Worm (Caenorhabditis elegans) whole organism, L4/young adult: ENCODE data around the gene Y55F3BR.10.
A peak's percentile ranks its signal among the peaks of the same experiment; 100 is the strongest.

ENCODE experiments used
- W03F9.2 ChIP-seq: fragments of 150-350 bp; optimal IDR thresholded peaks from 2 replicates; lab custom pipeline; 2014; ENCODE audit warnings: missing biosample characterization, missing genetic modification characterization
- dao-5 ChIP-seq: sonication (generic microtip); optimal IDR thresholded peaks from 2 replicates; lab custom pipeline; 2016; ENCODE audit warnings: missing genotype, missing genetic modification characterization, moderate library complexity, missing compliant biosample characterization
- him-1 ChIP-seq: sonication (generic microtip); optimal IDR thresholded peaks from 2 replicates; lab custom pipeline; 2016; ENCODE audit warnings: missing genotype, missing genetic modification reagents, missing genetic modification characterization, missing compliant biosample characterization

Y55F3BR.10 gene

DNA sequence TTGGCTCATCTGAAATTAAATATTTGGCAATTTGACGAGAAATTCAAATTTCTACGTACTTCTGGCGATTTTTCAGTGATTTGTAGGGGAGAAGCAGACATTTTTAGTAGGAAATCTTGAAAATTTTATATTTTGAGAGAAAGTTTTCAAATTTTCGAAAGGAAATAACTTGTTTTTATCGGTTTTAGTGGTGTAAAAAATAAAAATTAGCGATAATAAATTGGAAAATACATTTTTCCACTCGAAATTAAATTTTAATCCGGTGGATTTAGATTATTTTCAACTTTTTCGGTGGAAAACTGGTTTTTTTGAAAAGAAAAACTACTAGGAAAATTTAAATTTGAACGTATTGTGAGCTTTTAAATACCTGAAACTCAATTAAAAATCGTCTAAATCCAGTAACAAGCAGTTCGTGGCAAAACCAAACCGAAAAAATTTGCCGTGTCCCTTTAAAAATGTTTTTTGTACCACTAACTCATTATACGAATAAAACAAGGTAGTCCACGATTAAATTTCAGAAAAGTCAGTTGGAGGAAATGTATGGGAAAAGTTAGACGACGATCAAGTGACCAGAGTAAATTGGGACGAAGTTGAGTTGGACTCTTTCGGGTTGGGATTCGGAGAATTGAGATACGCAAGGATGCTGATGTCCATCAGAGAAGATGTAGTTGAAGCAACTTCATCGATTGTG lies at the start of gene Y55F3BR.10, which contains the start of gene madf-1:
Gene Y55F3BR.10, plus strand, starts transcription at position 641 of the 691 bp plus-strand sequence.
Gene madf-1, minus strand, starts transcription at position 101 of the 691 bp plus-strand sequence.
- TF ChIP-seq dao-5 (tag; lab: Kevin White, UChicago) = no peak
- no peak for TF ChIP-seq him-1 (tag; lab: Kevin White, UChicago)
- TF ChIP-seq W03F9.2 = no peak

DNA sequence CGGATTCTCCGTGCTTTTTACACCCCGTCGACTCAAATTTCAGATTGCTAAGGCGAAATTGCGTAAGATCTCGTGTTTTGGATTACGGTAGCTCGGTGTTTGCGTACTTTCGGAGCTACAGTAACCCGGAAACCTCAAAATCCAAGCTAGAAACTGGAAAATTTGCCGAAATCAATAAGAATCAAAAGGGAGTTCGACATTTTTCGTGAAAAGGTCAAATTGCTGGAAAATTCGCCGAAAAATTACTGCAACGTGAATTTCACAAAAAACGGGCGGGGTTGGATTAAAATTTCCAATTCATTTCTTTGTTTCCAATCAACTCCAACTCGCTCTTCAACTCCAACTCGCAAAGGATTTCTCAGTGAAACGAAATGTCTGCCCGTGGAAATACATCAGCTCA lies 44.5 kb upstream of the Y55F3BR.10 start, which contains the start of gene F56B3.6:
Gene F56B3.6, plus strand, starts transcription at position 301 of the 400 bp plus-strand sequence.
- no peak for TF ChIP-seq him-1 (tag; lab: Kevin White, UChicago)
- TF ChIP-seq dao-5 (tag; lab: Kevin White, UChicago) = no peak
- no peak for TF ChIP-seq W03F9.2

DNA sequence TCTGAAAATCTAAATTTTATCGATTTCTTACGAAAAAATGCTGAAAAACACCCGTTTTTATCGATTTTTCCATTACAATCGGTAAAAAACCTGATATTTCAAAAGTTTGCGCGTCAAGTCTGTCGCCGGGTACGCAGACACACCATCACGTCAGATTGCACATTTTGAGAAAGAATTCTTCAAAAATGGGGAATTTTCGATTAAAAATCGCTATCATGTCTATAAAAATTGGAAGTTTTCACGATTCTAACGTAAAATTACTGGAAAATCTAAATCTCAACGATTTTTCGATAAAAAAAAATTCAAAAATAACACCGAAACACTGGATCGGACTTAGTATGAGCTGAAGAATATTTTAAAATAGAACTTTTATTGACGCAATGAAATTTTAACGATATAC lies 38.0 kb upstream of the Y55F3BR.10 start, which contains the start of gene F56B3.4:
Gene F56B3.4, minus strand, starts transcription at position 1 of the 400 bp plus-strand sequence.
- TF ChIP-seq dao-5 (tag; lab: Kevin White, UChicago) = no peak
- no peak for TF ChIP-seq W03F9.2
- TF ChIP-seq him-1 (tag; lab: Kevin White, UChicago) = no peak

DNA sequence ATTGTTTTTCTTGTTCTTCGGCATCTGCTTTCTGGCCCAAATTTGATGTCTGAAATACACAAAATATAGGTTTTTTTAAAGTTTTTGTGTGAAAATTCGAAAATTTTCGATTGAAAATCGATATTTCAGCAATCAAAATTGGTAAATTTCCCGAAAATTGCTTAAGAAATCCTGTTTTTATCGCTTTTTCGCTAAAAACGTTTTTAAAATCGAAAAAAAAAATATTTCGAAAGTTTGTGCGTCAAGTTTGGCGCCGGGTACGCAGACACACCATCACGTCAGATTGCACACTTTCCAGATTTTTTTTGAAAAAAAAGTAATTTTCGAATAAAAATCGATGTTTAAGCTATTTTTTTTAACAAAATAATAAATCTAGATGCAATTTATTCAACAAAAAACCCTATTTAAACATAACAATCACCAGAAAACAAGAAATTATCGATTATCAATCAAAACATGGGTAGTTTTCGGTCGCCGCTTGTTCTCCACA lies 36.8 kb upstream of the Y55F3BR.10 start, which contains the start of gene skr-18:
Gene skr-18, minus strand, starts transcription at position 51 of the 490 bp plus-strand sequence.
- TF ChIP-seq dao-5 (tag; lab: Kevin White, UChicago) = no peak
- TF ChIP-seq him-1 (tag; lab: Kevin White, UChicago) = no peak
- TF ChIP-seq W03F9.2 = no peak

DNA sequence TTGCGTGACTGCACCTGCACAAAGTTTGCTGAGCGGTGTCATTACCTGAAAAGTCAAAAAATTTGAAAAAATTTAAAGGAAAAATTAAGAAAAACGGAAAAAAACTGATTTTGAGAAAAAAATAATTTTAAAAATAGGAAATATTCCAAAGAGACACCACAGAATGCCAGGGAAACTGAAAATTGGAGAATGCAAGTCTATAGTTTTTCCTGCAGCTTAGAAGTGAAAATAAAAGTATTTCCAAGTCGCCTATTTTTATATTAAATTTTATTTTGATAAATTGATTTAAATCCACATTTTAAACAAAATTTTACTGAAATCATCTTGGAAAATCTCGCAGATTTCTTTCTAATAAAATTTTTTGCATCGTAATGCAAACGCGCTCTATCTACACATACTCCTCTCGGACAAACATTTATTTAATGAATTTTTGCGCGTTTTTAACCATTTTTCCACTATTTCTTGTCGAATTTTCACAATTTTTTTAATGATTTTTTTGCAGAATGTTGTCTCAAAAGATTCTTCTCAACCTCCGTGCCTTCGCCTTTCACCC lies 35.6 kb upstream of the Y55F3BR.10 start, which contains the start of the genes F56B3.11 and ech-5:
Gene F56B3.11, minus strand, starts transcription at position 51 of the 553 bp plus-strand sequence.
Gene ech-5, plus strand, starts transcription at position 503 of the 553 bp plus-strand sequence.
- TF ChIP-seq him-1 (tag; lab: Kevin White, UChicago) (peak; percentile 6), W03F9.2 (peak; percentile 80), dao-5 (tag; lab: Kevin White, UChicago) (no peak)

DNA sequence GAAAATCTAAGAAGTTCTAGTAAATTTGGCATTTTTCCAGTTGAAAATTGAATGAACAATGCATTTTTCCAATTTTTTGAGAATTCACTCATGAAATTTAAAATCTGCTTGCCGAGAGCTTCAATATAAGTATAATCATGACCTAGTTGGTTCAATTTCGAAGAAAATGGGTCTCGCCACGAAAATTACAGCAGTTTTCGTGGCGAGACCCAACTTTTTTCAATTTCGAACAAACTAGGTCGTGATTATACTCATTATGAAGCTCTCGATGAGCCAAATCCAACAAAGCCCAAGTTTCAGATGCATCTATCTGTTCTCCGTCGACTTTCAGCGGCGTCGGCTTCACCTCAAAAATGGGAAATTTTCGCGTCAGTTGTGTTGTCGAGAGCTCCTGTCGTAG lies 31.7 kb upstream of the Y55F3BR.10 start, which contains the start of gene mrpl-46:
Gene mrpl-46, plus strand, starts transcription at position 301 of the 400 bp plus-strand sequence.
- TF ChIP-seq dao-5 (tag; lab: Kevin White, UChicago) (no peak), W03F9.2 (no peak), him-1 (tag; lab: Kevin White, UChicago) (no peak)

DNA sequence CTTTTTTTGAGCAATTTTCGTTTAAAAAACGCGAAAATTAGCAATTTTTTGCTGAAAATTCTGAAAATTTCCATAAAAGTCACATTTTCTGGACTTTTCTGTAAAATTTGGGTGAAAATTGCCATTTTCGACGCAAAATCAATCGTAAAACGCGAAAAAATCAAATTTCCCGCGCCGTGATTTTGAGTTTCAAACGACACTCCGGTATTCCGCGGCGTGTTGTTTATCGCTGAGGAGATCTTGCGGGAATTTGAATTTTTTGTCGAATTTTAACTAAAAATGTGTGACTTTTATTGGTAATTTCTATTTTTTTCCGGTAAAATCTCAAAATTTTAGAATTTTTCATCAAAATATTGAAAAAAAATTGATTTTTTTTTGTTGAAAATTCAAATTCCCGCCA lies 31.1 kb upstream of the Y55F3BR.10 start:
- TF ChIP-seq W03F9.2 (no peak), dao-5 (tag; lab: Kevin White, UChicago) (no peak), him-1 (tag; lab: Kevin White, UChicago) (no peak)

DNA sequence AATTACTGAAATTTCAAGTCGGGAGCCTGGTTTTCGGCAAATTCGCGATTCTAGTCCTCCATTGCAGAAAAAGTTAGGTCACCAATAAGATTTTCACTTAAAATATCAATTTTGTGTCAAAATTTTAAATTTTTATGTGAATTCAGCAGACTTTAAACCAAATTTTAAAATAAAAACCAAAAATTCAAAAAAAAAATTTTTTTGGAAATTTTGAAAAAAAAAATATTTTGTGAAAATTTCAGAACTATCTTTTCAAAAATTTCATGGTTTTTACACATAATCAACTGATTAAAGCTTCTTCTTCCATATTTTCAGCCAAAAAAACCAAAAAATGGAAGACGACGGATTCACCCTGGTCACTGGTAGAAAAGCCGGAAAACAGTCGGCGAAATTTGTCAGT lies 27.4 kb upstream of the Y55F3BR.10 start, which contains the start of gene Y55F3BL.4:
Gene Y55F3BL.4, plus strand, starts transcription at position 301 of the 400 bp plus-strand sequence.
- TF ChIP-seq W03F9.2 (no peak), him-1 (tag; lab: Kevin White, UChicago) (no peak), dao-5 (tag; lab: Kevin White, UChicago) (no peak)

DNA sequence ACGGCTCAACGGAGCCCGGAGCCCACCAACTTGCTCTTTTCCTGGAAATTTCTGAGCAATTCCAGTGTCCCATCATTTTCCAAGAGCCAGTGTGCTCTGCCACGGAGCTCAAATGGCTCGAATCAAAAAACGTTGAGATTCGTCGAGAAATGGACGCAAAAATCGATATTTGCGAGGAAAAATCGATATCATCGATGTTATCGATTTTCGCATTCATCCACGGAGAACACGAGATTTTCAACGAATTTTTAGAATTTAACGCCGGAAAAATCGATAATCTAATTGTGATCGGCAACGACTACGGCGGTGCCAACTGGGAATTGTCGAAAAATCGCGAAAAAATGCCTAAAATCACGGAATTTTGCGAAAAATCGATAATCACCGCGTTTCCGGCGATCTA lies 26.5 kb upstream of the Y55F3BR.10 start:
- TF ChIP-seq W03F9.2 (no peak), dao-5 (tag; lab: Kevin White, UChicago) (no peak), him-1 (tag; lab: Kevin White, UChicago) (no peak)

DNA sequence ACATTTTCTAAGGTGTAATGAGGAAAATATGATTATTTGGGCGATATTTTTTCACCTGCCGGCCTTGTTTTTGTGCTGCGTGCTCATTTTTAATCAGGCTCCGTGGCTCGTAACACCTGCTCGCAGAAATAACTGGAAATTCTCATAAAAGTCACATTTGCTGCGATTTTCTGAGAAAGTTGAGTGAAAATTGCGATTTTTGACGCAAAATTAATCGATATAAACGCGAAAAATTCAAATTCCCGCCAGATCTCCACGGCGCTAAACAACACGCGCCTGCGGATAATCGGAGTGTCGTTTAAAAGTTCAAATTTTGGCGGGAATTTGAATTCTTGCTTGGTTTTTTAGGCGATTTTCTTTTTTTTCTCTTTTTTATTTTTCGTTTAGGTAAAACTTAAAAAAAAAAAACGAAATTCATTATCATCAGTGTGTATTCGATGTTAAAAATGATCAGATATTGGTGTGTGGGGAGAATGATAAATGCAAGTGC lies 25.2 kb upstream of the Y55F3BR.10 start, which contains the start of gene Y55F3BL.6:
Gene Y55F3BL.6, minus strand, starts transcription at position 51 of the 490 bp plus-strand sequence.
- TF ChIP-seq W03F9.2 (no peak), him-1 (tag; lab: Kevin White, UChicago) (no peak), dao-5 (tag; lab: Kevin White, UChicago) (no peak)

DNA sequence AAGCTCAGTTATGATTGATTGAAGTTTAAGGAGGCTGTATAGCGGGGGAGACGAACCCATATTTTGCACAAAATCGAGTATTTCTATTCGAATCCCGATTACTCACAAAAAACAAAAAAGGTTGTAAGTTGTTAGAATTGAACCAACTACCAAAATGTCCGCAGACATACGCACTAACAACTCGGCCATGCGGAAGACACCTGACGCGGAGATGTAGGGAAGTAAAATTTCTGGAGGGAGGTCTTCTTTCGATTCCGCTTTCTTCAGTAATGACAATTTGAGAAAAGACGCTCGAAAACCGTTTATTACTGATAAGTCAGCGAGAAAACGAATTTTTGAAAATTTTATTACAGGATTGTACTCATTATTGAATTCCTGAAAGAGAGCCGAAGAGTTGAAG lies 14.4 kb upstream of the Y55F3BR.10 start:
- TF ChIP-seq dao-5 (tag; lab: Kevin White, UChicago) (no peak), him-1 (tag; lab: Kevin White, UChicago) (no peak), W03F9.2 (no peak)

DNA sequence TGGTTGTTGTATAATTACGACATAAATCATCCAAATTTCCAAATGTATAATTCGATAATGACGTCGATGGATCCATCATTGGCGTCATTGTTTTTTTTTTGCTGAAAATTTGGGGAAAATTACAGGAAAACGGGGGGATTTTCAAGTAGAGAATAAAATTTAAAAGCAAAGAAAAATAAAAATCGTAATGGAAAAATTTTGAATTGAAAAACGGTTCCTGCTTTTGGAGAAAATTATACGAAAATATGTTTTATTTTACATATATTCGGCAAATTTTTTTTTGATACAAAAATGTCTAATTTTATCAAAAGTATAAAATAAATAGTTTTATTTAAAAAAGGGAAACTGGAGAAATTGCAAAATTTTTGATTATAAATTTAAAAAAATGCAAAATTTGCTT lies 7.4 kb upstream of the Y55F3BR.10 start, which contains the start of gene zipt-15:
Gene zipt-15, minus strand, starts transcription at position 101 of the 400 bp plus-strand sequence.
- TF ChIP-seq dao-5 (tag; lab: Kevin White, UChicago) = no peak
- no peak for TF ChIP-seq W03F9.2

DNA sequence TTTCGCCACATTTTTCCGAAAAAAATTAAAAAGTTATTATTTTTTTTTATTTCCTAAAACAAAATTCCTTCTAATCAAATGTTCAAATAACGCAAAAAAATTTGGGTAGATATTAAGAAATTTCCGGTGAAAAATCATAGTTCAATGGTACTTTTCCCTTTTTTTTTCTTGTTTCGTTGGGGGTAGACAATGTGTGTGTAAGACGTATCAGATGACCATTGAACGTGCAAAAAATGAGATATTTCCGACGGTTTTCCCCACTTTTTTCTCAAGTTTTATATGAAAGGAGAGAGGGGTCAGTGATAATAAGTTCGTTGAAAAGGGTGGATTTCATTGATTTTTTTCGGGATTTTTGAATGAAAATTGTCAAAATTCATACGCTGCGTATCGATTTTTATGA lies 6.1 kb upstream of the Y55F3BR.10 start:
- TF ChIP-seq W03F9.2 (no peak), him-1 (tag; lab: Kevin White, UChicago) (no peak), dao-5 (tag; lab: Kevin White, UChicago) (no peak)
